Fruit fly (Drosophila melanogaster) whole organism, embryonic: ENCODE data around the gene Polr3G.

ENCODE experiments used
- ATbp ChIP-seq: fragments of 200-800 bp; sonication (Bioruptor generic); optimal IDR thresholded peaks from 2 replicates; lab custom pipeline; 2017; ENCODE audit warnings: missing biosample characterization, mild to moderate bottlenecking, missing genetic modification characterization, missing genetic modification reagents
- Awh ChIP-seq: fragments of 200-800 bp; sonication (Bioruptor generic); IDR thresholded peaks from 2 replicates; pipeline ENCODE4, ENCODE4 v1.3.6; 2022; ENCODE audit warnings: missing biosample characterization, missing genetic modification characterization
- Bdp1 ChIP-seq: fragments of 200-800 bp; sonication (Bioruptor generic); optimal IDR thresholded peaks from 3 replicates; lab custom pipeline; 2016; ENCODE audit warnings: missing biosample characterization, missing genetic modification characterization
- Bgb ChIP-seq: fragments of 200-800 bp; sonication (Bioruptor generic); IDR thresholded peaks from 2 replicates; pipeline ENCODE4 v1.3.6; 2022; ENCODE audit warnings: missing biosample characterization, missing genetic modification characterization; ENCODE audit not compliant: partially characterized antibody
- Bteb2 ChIP-seq: fragments of 200-800 bp; sonication (Bioruptor generic); optimal IDR thresholded peaks from 2 replicates; lab custom pipeline; 2016; ENCODE audit warnings: missing biosample characterization, missing genetic modification characterization
- CG1024 ChIP-seq: fragments of 200-800 bp; sonication (Bioruptor generic); IDR thresholded peaks from 2 replicates; pipeline ENCODE4 v1.3.6; 2022; ENCODE audit warnings: missing biosample characterization, missing genetic modification characterization
- CG10366 ChIP-seq: fragments of 200-800 bp; sonication (Bioruptor generic); IDR thresholded peaks from 2 replicates; pipeline ENCODE4 v1.3.6; 2022; ENCODE audit warnings: missing biosample characterization, missing genetic modification characterization
- CG1233 ChIP-seq: fragments of 200-800 bp; sonication (Bioruptor generic); optimal IDR thresholded peaks from 4 replicates; lab custom pipeline; 2018; ENCODE audit warnings: missing biosample characterization, mild to moderate bottlenecking, missing genetic modification characterization
- CG17359 ChIP-seq: fragments of 200-800 bp; sonication (Bioruptor generic); optimal IDR thresholded peaks from 3 replicates; lab custom pipeline; 2018; ENCODE audit warnings: missing biosample characterization, mild to moderate bottlenecking, missing genetic modification characterization, moderate library complexity
- CG17568 ChIP-seq: fragments of 200-800 bp; sonication (Bioruptor generic); optimal IDR thresholded peaks from 2 replicates; lab custom pipeline; 2018; ENCODE audit warnings: missing biosample characterization, mild to moderate bottlenecking, missing genetic modification characterization, moderate library complexity
- CG18764 ChIP-seq: fragments of 200-800 bp; sonication (Bioruptor generic); optimal IDR thresholded peaks from 3 replicates; lab custom pipeline; 2016; ENCODE audit warnings: missing biosample characterization, missing genetic modification characterization
- CG30020 ChIP-seq: fragments of 200-800 bp; optimal IDR thresholded peaks from 2 replicates; lab custom pipeline; 2019; ENCODE audit warnings: missing biosample characterization, mild to moderate bottlenecking, missing genetic modification characterization, moderate library complexity
- CG31388 ChIP-seq: fragments of 200-800 bp; sonication (Bioruptor generic); optimal IDR thresholded peaks from 2 replicates; lab custom pipeline; 2016; ENCODE audit warnings: missing biosample characterization, missing genetic modification characterization
- CG33213 ChIP-seq: fragments of 200-800 bp; sonication (Bioruptor generic); optimal IDR thresholded peaks from 3 replicates; lab custom pipeline; 2016; ENCODE audit warnings: missing biosample characterization, missing genetic modification characterization
- CG3726 ChIP-seq: fragments of 200-800 bp; sonication (Bioruptor generic); IDR thresholded peaks from 3 replicates; pipeline ENCODE4, ENCODE4 v1.3.6; 2022; ENCODE audit warnings: missing biosample characterization, missing genetic modification characterization
- CG4854 ChIP-seq: fragments of 200-800 bp; sonication (Bioruptor generic); optimal IDR thresholded peaks from 2 replicates; lab custom pipeline; 2016; ENCODE audit warnings: missing biosample characterization, missing genetic modification characterization, inconsistent platforms
- CG7839 ChIP-seq: fragments of 200-800 bp; sonication (Bioruptor generic); optimal IDR thresholded peaks from 3 replicates; lab custom pipeline; 2018; ENCODE audit warnings: missing biosample characterization, mild to moderate bottlenecking, missing genetic modification characterization, moderate library complexity
- CG7987 ChIP-seq: fragments of 200-800 bp; sonication (Bioruptor generic); optimal IDR thresholded peaks from 2 replicates; lab custom pipeline; 2018; ENCODE audit warnings: missing biosample characterization, mild to moderate bottlenecking, missing genetic modification characterization, moderate library complexity
- CG8388 ChIP-seq: fragments of 200-800 bp; sonication (Bioruptor generic); optimal IDR thresholded peaks from 2 replicates; lab custom pipeline; 2019; ENCODE audit warnings: missing biosample characterization, mild to moderate bottlenecking, missing genetic modification characterization, moderate library complexity
- CG9437 ChIP-seq: fragments of 200-800 bp; sonication (Bioruptor generic); optimal IDR thresholded peaks from 2 replicates; lab custom pipeline; 2018; ENCODE audit warnings: missing biosample characterization, mild to moderate bottlenecking, missing genetic modification characterization
- CG9727 ChIP-seq: fragments of 200-800 bp; sonication (Bioruptor generic); optimal IDR thresholded peaks from 3 replicates; lab custom pipeline; 2017; ENCODE audit warnings: missing biosample characterization, mild to moderate bottlenecking, missing genetic modification characterization
- Doc3 ChIP-seq: fragments of 200-800 bp; sonication (Bioruptor generic); IDR thresholded peaks from 3 replicates; pipeline ENCODE4 v1.3.6; 2022; ENCODE audit warnings: missing biosample characterization, missing genetic modification characterization; ENCODE audit not compliant: partially characterized antibody
- Fer1 ChIP-seq: fragments of 200-800 bp; sonication (Bioruptor generic); optimal IDR thresholded peaks from 2 replicates; lab custom pipeline; 2017; ENCODE audit warnings: missing biosample characterization, mild to moderate bottlenecking, missing genetic modification characterization
- HLH4C ChIP-seq: fragments of 200-800 bp; sonication (Bioruptor generic); IDR thresholded peaks from 3 replicates; pipeline ENCODE4 v1.3.6; 2022; ENCODE audit warnings: missing biosample characterization, missing genetic modification characterization; ENCODE audit not compliant: partially characterized antibody
- Lim3 ChIP-seq: fragments of 200-800 bp; sonication (Bioruptor generic); IDR thresholded peaks from 2 replicates; pipeline ENCODE4 v1.3.6; 2022; ENCODE audit warnings: missing biosample characterization, missing genetic modification characterization
- Meics ChIP-seq: fragments of 200-800 bp; sonication (Bioruptor generic); optimal IDR thresholded peaks from 2 replicates; lab custom pipeline; 2017; ENCODE audit warnings: missing biosample characterization, mild to moderate bottlenecking, missing genetic modification characterization
- NC2α ChIP-seq: fragments of 200-800 bp; sonication (Bioruptor generic); optimal IDR thresholded peaks from 2 replicates; lab custom pipeline; 2016; ENCODE audit warnings: missing biosample characterization, missing genetic modification characterization
- NC2β ChIP-seq: fragments of 200-800 bp; sonication (Bioruptor generic); optimal IDR thresholded peaks from 2 replicates; lab custom pipeline; 2016; ENCODE audit warnings: missing biosample characterization, missing genetic modification characterization
- Sox102F ChIP-seq: fragments of 200-800 bp; sonication (Bioruptor generic); optimal IDR thresholded peaks from 2 replicates; lab custom pipeline; 2018; ENCODE audit warnings: missing biosample characterization, mild to moderate bottlenecking, missing genetic modification characterization, moderate library complexity
- Taf1 ChIP-seq: fragments of 200-800 bp; sonication (Bioruptor generic); IDR thresholded peaks from 2 replicates; pipeline ENCODE4 v1.3.6; 2022; ENCODE audit warnings: missing biosample characterization, missing genetic modification characterization
- Trl ChIP-seq, 3 experiments: fragments of >200 bp in 2 of 3; fragments of 200-800 bp in 1 of 3; sonication (Bioruptor generic) in 1 of 3; optimal IDR thresholded peaks; 2 replicates in 1 of 3; 3 replicates in 2 of 3; lab custom pipeline; 2016 to 2017; ENCODE audit warnings: missing biosample characterization in 1 of 3, missing genetic modification characterization in 1 of 3
- abd-A ChIP-seq: fragments of 200-800 bp; sonication (Bioruptor generic); optimal IDR thresholded peaks from 3 replicates; lab custom pipeline; 2019; ENCODE audit warnings: missing biosample characterization, mild to moderate bottlenecking, missing genetic modification characterization, moderate library complexity
- bsh ChIP-seq, 2 experiments: fragments of 200-800 bp; sonication (Bioruptor generic); optimal IDR thresholded peaks; 2 replicates each; lab custom pipeline; 2017 to 2018; ENCODE audit warnings: mild to moderate bottlenecking in 2 of 2, missing biosample characterization in 2 of 2, missing genetic modification characterization in 2 of 2, moderate library complexity in 1 of 2
- cato ChIP-seq: fragments of 200-800 bp; sonication (Bioruptor generic); optimal IDR thresholded peaks from 2 replicates; lab custom pipeline; 2016; ENCODE audit warnings: missing biosample characterization, missing genetic modification characterization, borderline replicate concordance
- caup ChIP-seq: fragments of 200-800 bp; sonication (Bioruptor generic); optimal IDR thresholded peaks from 3 replicates; lab custom pipeline; 2017; ENCODE audit warnings: missing biosample characterization, mild to moderate bottlenecking, missing genetic modification characterization, moderate library complexity; ENCODE audit not compliant: severe bottlenecking
- dimm ChIP-seq: fragments of 200-800 bp; sonication (Bioruptor generic); IDR thresholded peaks from 2 replicates; pipeline ENCODE4 v1.3.6; 2022; ENCODE audit warnings: missing biosample characterization, missing genetic modification characterization
- disco-r ChIP-seq: fragments of 200-800 bp; sonication (Bioruptor generic); optimal IDR thresholded peaks from 2 replicates; lab custom pipeline; 2016; ENCODE audit warnings: missing biosample characterization, missing genetic modification characterization
- fd64A ChIP-seq: fragments of 200-800 bp; sonication (Bioruptor generic); optimal IDR thresholded peaks from 3 replicates; lab custom pipeline; 2018; ENCODE audit warnings: missing biosample characterization, mild to moderate bottlenecking, missing genetic modification characterization
- hb ChIP-seq: fragments of 200-800 bp; sonication (Bioruptor generic); IDR thresholded peaks from 3 replicates; pipeline ENCODE4 v1.3.6; 2022; ENCODE audit warnings: missing biosample characterization, missing genetic modification characterization; ENCODE audit not compliant: partially characterized antibody
- lbe ChIP-seq: fragments of 200-800 bp; sonication (Bioruptor generic); optimal IDR thresholded peaks from 2 replicates; lab custom pipeline; 2016; ENCODE audit warnings: missing biosample characterization, mild to moderate bottlenecking, missing genetic modification characterization
- mam ChIP-seq: fragments of 200-800 bp; sonication (Bioruptor generic); optimal IDR thresholded peaks from 3 replicates; lab custom pipeline; 2016; ENCODE audit warnings: missing biosample characterization, missing genetic modification characterization
- pfk ChIP-seq: fragments of 200-800 bp; sonication (Bioruptor generic); optimal IDR thresholded peaks from 2 replicates; lab custom pipeline; 2018; ENCODE audit warnings: missing biosample characterization, mild to moderate bottlenecking, missing genetic modification characterization, moderate library complexity
- sc ChIP-seq, 3 experiments: fragments of >200 bp in 2 of 3; fragments of 200-800 bp in 1 of 3; sonication (Bioruptor generic) in 1 of 3; optimal IDR thresholded peaks; 2 replicates in 2 of 3; 3 replicates in 1 of 3; lab custom pipeline; 2017; ENCODE audit warnings: mild to moderate bottlenecking in 1 of 3, missing biosample characterization in 1 of 3, missing genetic modification characterization in 1 of 3, missing genetic modification reagents in 1 of 3
- tap ChIP-seq: fragments of 200-800 bp; optimal IDR thresholded peaks from 3 replicates; lab custom pipeline; 2019; ENCODE audit warnings: missing biosample characterization, mild to moderate bottlenecking, missing genetic modification characterization, moderate library complexity
- tgo ChIP-seq: fragments of 200-800 bp; sonication (Bioruptor generic); IDR thresholded peaks from 3 replicates; pipeline ENCODE4 v1.3.6; 2022; ENCODE audit warnings: missing biosample characterization, missing genetic modification characterization
- unpg ChIP-seq: fragments of 200-800 bp; sonication (Bioruptor generic); optimal IDR thresholded peaks from 3 replicates; lab custom pipeline; 2018; ENCODE audit warnings: missing biosample characterization, mild to moderate bottlenecking, missing genetic modification characterization, moderate library complexity
- vnd ChIP-seq: fragments of 200-800 bp; sonication (Bioruptor generic); IDR thresholded peaks from 3 replicates; pipeline ENCODE4 v1.3.6; 2022; ENCODE audit warnings: missing biosample characterization, missing genetic modification characterization; ENCODE audit not compliant: partially characterized antibody
- z ChIP-seq: fragments of 200-800 bp; sonication (Bioruptor generic); IDR thresholded peaks from 3 replicates; pipeline ENCODE4 v1.3.6; 2022; ENCODE audit warnings: missing biosample characterization, missing genetic modification characterization

The Polr3G gene

DNA sequence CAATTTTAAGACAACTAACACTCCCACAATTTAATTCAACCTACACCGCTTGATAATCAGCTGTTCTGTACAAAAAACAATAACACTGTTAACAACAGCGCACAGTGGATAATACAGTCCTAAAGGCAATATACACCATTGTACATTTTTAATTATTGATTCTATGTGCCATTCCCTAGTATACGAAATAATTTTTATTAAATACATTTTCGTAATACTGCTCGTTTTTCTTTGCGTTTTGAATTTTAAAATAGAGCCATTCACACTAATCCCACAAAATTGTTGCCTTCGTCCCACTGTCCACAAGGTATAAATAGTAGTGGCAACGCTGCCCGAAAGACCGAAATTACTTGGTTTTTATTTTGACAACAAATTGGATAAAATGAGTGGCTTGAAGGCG, 6.6 kb upstream of the Polr3G start, which contains the start of the genes Coq4 and CG32176 (continued):
- TF ChIP-seq Fer1 (GFP tag; lab: Kevin White, UChicago) (peak; percentile 97), CG1024 (GFP tag; lab: Robert Waterston, UW) (peak; percentile 94), lbe (peak; percentile 96), Trl (optimal IDR thresholded peaks at IDR 0.05; lab: Kevin White, UChicago) (no peak), Trl (GFP tag; optimal IDR thresholded peaks at IDR 0.05; lab: Kevin White, UChicago) (peak; percentile 99), mam (GFP tag; lab: Kevin White, UChicago) (peak; percentile 99), Bdp1 (GFP tag; lab: Kevin White, UChicago) (peak; percentile 94), CG18764 (GFP tag; lab: Kevin White, UChicago) (peak; percentile 98), vnd (GFP tag; lab: Robert Waterston, UW) (peak; percentile 63; the same call in 2 of the 3 replicates), unpg (GFP tag; lab: Kevin White, UChicago) (peak; percentile 99), CG10366 (GFP tag; lab: Robert Waterston, UW) (peak; percentile 98), NC2α (GFP tag; lab: Kevin White, UChicago) (peak; percentile 96), CG8388 (GFP tag; lab: Kevin White, UChicago) (peak; percentile 97), CG17359 (tag; lab: Kevin White, UChicago) (peak; percentile 98), Awh (GFP tag; lab: Robert Waterston, UW) (peak; percentile 98), CG30020 (tag; lab: Kevin White, UChicago) (peak; percentile 86), CG3726 (GFP tag; lab: Robert Waterston, UW) (peak; percentile 98), z (peak; percentile 70; the same call in 2 of the 3 replicates), Bgb (peak; percentile 77), CG1233 (peak; percentile 97), CG9437 (peak; percentile 88), caup (peak; percentile 96), pfk (GFP tag; lab: Kevin White, UChicago) (peak; percentile 49), fd64A (peak; percentile 91), bsh (GFP tag; optimal IDR thresholded peaks at IDR 0.05; lab: Kevin White, UChicago) (peak; percentile 73 to 98), Meics (peak; percentile 97), CG4854 (GFP tag; lab: Kevin White, UChicago) (peak; percentile 98), cato (GFP tag; lab: Kevin White, UChicago) (peak; percentile 96), Sox102F (GFP tag; lab: Kevin White, UChicago) (peak; percentile 99), tgo (GFP tag; lab: Robert Waterston, UW) (peak; percentile 98), tap (tag; lab: Kevin White, UChicago) (peak; percentile 97), CG33213 (peak; percentile 97), sc (optimal IDR thresholded peaks at IDR 0.05; lab: Kevin White, UChicago) (no peak), sc (GFP tag; optimal IDR thresholded peaks at IDR 0.05; lab: Kevin White, UChicago) (peak; percentile 95), Doc3 (GFP tag; lab: Robert Waterston, UW) (no peak), dimm (GFP tag; lab: Robert Waterston, UW) (peak; percentile 95), CG7987 (GFP tag; lab: Kevin White, UChicago) (peak; percentile 95), CG9727 (GFP tag; lab: Kevin White, UChicago) (peak; percentile 97), ATbp (GFP tag; lab: Kevin White, UChicago) (peak; percentile 95), disco-r (peak; percentile 96), Taf1 (GFP tag; lab: Robert Waterston, UW) (peak; percentile 96), CG31388 (GFP tag; lab: Kevin White, UChicago) (peak; percentile 96), HLH4C (GFP tag; lab: Robert Waterston, UW) (peak; percentile 62), CG7839 (tag; lab: Kevin White, UChicago) (peak; percentile 98), abd-A (tag; lab: Kevin White, UChicago) (peak; percentile 78), hb (GFP tag; lab: Robert Waterston, UW) (peak; percentile 44; the same call in 1 of the 3 replicates), CG17568 (GFP tag; lab: Kevin White, UChicago) (peak; percentile 95), Lim3 (GFP tag; lab: Robert Waterston, UW) (peak; percentile 86), NC2β (GFP tag; lab: Kevin White, UChicago) (peak; percentile 98), Bteb2 (GFP tag; lab: Kevin White, UChicago) (peak; percentile 98)
